Worm (Caenorhabditis elegans) whole organism, early embryonic: Measurements from ENCODE around the gene dct-13.

Experiments used
- B0310.2 ChIP-seq: sonication (generic microtip); optimal IDR thresholded peaks from 2 replicates; lab custom pipeline; 2016; ENCODE audit warnings: mild to moderate bottlenecking, missing genetic modification characterization, missing compliant biosample characterization
- F13C5.2 ChIP-seq: sonication (generic microtip); optimal IDR thresholded peaks from 2 replicates; lab custom pipeline; 2017; ENCODE audit warnings: mild to moderate bottlenecking, missing genetic modification characterization, inconsistent platforms, missing compliant biosample characterization
- aly-1 ChIP-seq: sonication (generic microtip); optimal IDR thresholded peaks from 2 replicates; lab custom pipeline; 2016; ENCODE audit warnings: missing genetic modification characterization, missing compliant biosample characterization
- ama-1 ChIP-seq: fragments of 150-350 bp; optimal IDR thresholded peaks from 2 replicates; lab custom pipeline; 2014
- ceh-13 ChIP-seq: fragments of 200-800 bp; sonication (Bioruptor generic); optimal IDR thresholded peaks from 2 replicates; lab custom pipeline; 2018; ENCODE audit warnings: mild to moderate bottlenecking, missing genetic modification characterization, missing compliant biosample characterization
- ceh-36 ChIP-seq: sonication (generic microtip); optimal IDR thresholded peaks from 2 replicates; lab custom pipeline; 2016; ENCODE audit warnings: missing genetic modification characterization, inconsistent platforms, missing compliant biosample characterization
- ets-7 ChIP-seq: sonication (generic microtip); optimal IDR thresholded peaks from 2 replicates; lab custom pipeline; 2016; ENCODE audit warnings: missing genotype, missing genetic modification characterization, missing compliant biosample characterization
- flt-1 ChIP-seq: fragments of 200-800 bp; sonication (Bioruptor generic); IDR thresholded peaks from 2 replicates; pipeline ENCODE4 v1.3.6; 2022; ENCODE audit warnings: missing genetic modification characterization, missing compliant biosample characterization
- hmbx-1 ChIP-seq: sonication (generic microtip); optimal IDR thresholded peaks from 2 replicates; lab custom pipeline; 2016; ENCODE audit warnings: mild to moderate bottlenecking, missing genetic modification characterization, missing compliant biosample characterization
- hmg-4 ChIP-seq: fragments of 200-800 bp; sonication (Bioruptor generic); optimal IDR thresholded peaks from 2 replicates; lab custom pipeline; 2018; ENCODE audit warnings: mild to moderate bottlenecking, missing genetic modification characterization, missing compliant biosample characterization
- hnd-1 ChIP-seq: sonication (generic microtip); optimal IDR thresholded peaks from 2 replicates; lab custom pipeline; 2016; ENCODE audit warnings: missing genetic modification characterization, missing compliant biosample characterization
- pes-1 ChIP-seq: fragments of 200-800 bp; sonication (Bioruptor generic); IDR thresholded peaks from 2 replicates; pipeline ENCODE4 v1.3.6; 2022; ENCODE audit warnings: missing genetic modification reagents, missing genetic modification characterization, missing compliant biosample characterization
- scrt-1 ChIP-seq: fragments of 200-800 bp; sonication (Bioruptor generic); IDR thresholded peaks from 2 replicates; pipeline ENCODE4 v1.3.6; 2022; ENCODE audit warnings: missing genetic modification characterization, missing compliant biosample characterization
- sea-1 ChIP-seq: fragments of 200-800 bp; sonication (Bioruptor generic); conservative IDR thresholded peaks from 2 replicates; pipeline ENCODE4 v1.3.6; 2022; ENCODE audit warnings: missing genetic modification characterization, missing compliant biosample characterization
- tbx-11 ChIP-seq: fragments of 200-800 bp; sonication (Bioruptor generic); IDR thresholded peaks from 2 replicates; pipeline ENCODE4 v1.3.6; 2022; ENCODE audit warnings: missing genetic modification characterization, missing compliant biosample characterization
- tbx-37 ChIP-seq: fragments of 200-800 bp; sonication (Bioruptor generic); conservative IDR thresholded peaks from 2 replicates; pipeline ENCODE4 v1.3.6; 2022; ENCODE audit warnings: missing genetic modification reagents, missing genetic modification characterization, missing compliant biosample characterization
- tra-4 ChIP-seq: sonication (generic microtip); optimal IDR thresholded peaks from 2 replicates; lab custom pipeline; 2017; ENCODE audit warnings: missing genetic modification characterization, missing compliant biosample characterization

Gene dct-13

ce11 chrIV:16988397-16988796 is 36.5 kb downstream of the dct-13 start, which contains the start of gene nccd-1:
nccd-1 (plus strand) TSS chrIV:16988697.
- TF ChIP-seq hmg-4 (GFP tag; lab: Kevin White, UChicago), result no peak
- TF ChIP-seq hnd-1, result no peak
- no peak for TF ChIP-seq tbx-37 (GFP tag; lab: Robert Waterston, UW)
- TF ChIP-seq scrt-1 (GFP tag; lab: Robert Waterston, UW), result no peak
- TF ChIP-seq ama-1 (lab: Kevin White, UChicago), result no peak
- no peak for TF ChIP-seq ceh-36 (tag; lab: Kevin White, UChicago)
- TF ChIP-seq F13C5.2 (tag; lab: Kevin White, UChicago), result no peak
- no peak for TF ChIP-seq aly-1
- no peak for TF ChIP-seq ceh-13 (GFP tag; lab: Kevin White, UChicago)
- TF ChIP-seq ets-7, result no peak
- TF ChIP-seq tbx-11 (GFP tag; lab: Robert Waterston, UW), result no peak
- no peak for TF ChIP-seq sea-1 (GFP tag; lab: Robert Waterston, UW)
- TF ChIP-seq tra-4 (tag; lab: Kevin White, UChicago), result no peak
- TF ChIP-seq flt-1, result no peak
- no peak for TF ChIP-seq pes-1 (GFP tag; lab: Robert Waterston, UW)
- TF ChIP-seq B0310.2, result no peak
- no peak for TF ChIP-seq hmbx-1
